Worm (Caenorhabditis elegans) whole organism, L3 larva: ENCODE data around the gene ZK971.1.
A peak's percentile ranks its signal among the peaks of the same experiment; 100 is the strongest.

ENCODE experiments used
- R02D3.7 ChIP-seq: fragments of 150-350 bp; optimal IDR thresholded peaks from 2 replicates; lab custom pipeline; 2014; ENCODE audit warnings: missing biosample characterization, missing genetic modification characterization
- ZK546.5 ChIP-seq: sonication (generic microtip); optimal IDR thresholded peaks from 2 replicates; lab custom pipeline; 2017; ENCODE audit warnings: missing biosample characterization, missing genetic modification characterization
- aly-2 ChIP-seq: fragments of 150-350 bp; optimal IDR thresholded peaks from 2 replicates; lab custom pipeline; 2014; ENCODE audit warnings: missing biosample characterization, missing genetic modification characterization
- ama-1 ChIP-seq: fragments of 150-350 bp; optimal IDR thresholded peaks from 2 replicates; lab custom pipeline; 2018
- ceh-16 ChIP-seq: sonication (generic microtip); optimal IDR thresholded peaks from 2 replicates; lab custom pipeline; 2017; ENCODE audit warnings: missing biosample characterization, missing genetic modification characterization
- ceh-28 ChIP-seq: fragments of 150-350 bp; optimal IDR thresholded peaks from 2 replicates; lab custom pipeline; 2014; ENCODE audit warnings: missing biosample characterization, missing genetic modification reagents, missing genetic modification characterization
- ceh-82 ChIP-seq: fragments of 150-350 bp; optimal IDR thresholded peaks from 2 replicates; lab custom pipeline; 2014; ENCODE audit warnings: missing biosample characterization, missing genetic modification characterization
- ceh-9 ChIP-seq: sonication (generic microtip); optimal IDR thresholded peaks from 2 replicates; lab custom pipeline; 2018; ENCODE audit warnings: missing biosample characterization, missing genetic modification characterization
- daf-12 ChIP-seq: fragments of 150-350 bp; optimal IDR thresholded peaks from 2 replicates; lab custom pipeline; 2014; ENCODE audit warnings: missing biosample characterization, missing genetic modification reagents, missing genetic modification characterization
- egl-27 ChIP-seq: sonication (generic microtip); optimal IDR thresholded peaks from 4 replicates; lab custom pipeline; 2017; ENCODE audit warnings: missing biosample characterization, missing genetic modification reagents, missing genetic modification characterization
- egl-5 ChIP-seq: fragments of 150-350 bp; optimal IDR thresholded peaks from 2 replicates; lab custom pipeline; 2017; ENCODE audit warnings: missing biosample characterization, missing genetic modification reagents, missing genetic modification characterization, inconsistent platforms
- elt-1 ChIP-seq: fragments of 150-350 bp; optimal IDR thresholded peaks from 2 replicates; lab custom pipeline; 2014; ENCODE audit warnings: missing biosample characterization, missing genetic modification characterization
- elt-2 ChIP-seq: sonication (generic microtip); optimal IDR thresholded peaks from 2 replicates; lab custom pipeline; 2016; ENCODE audit warnings: missing genetic modification reagents, mild to moderate bottlenecking, missing genetic modification characterization, missing compliant biosample characterization
- elt-3 ChIP-seq, 3 experiments: fragments of 150-350 bp in 1 of 3; sonication (generic microtip) in 2 of 3; optimal IDR thresholded peaks; 2 replicates in 2 of 3; 4 replicates in 1 of 3; lab custom pipeline; 2014 to 2017; ENCODE audit warnings: missing biosample characterization in 3 of 3, missing genetic modification characterization in 3 of 3
- eor-1 ChIP-seq, 2 experiments: fragments of 150-350 bp; optimal IDR thresholded peaks; 2 replicates each; lab custom pipeline; 2014 to 2018; ENCODE audit warnings: missing biosample characterization in 2 of 2, missing genetic modification characterization in 2 of 2
- fkh-10 ChIP-seq: sonication (generic microtip); optimal IDR thresholded peaks from 2 replicates; lab custom pipeline; 2017; ENCODE audit warnings: missing biosample characterization, missing genetic modification reagents, missing genetic modification characterization
- fkh-2 ChIP-seq: fragments of 150-350 bp; optimal IDR thresholded peaks from 2 replicates; lab custom pipeline; 2014; ENCODE audit warnings: missing biosample characterization, missing genetic modification reagents, missing genetic modification characterization
- fos-1 ChIP-seq: fragments of 150-350 bp; optimal IDR thresholded peaks from 2 replicates; lab custom pipeline; 2014; ENCODE audit warnings: missing biosample characterization, missing genetic modification characterization
- hmg-11 ChIP-seq: sonication (generic microtip); optimal IDR thresholded peaks from 2 replicates; lab custom pipeline; 2016; ENCODE audit warnings: missing genetic modification characterization, missing compliant biosample characterization
- jun-1 ChIP-seq: fragments of 150-350 bp; optimal IDR thresholded peaks from 2 replicates; lab custom pipeline; 2014; ENCODE audit warnings: missing biosample characterization, missing genetic modification reagents, missing genetic modification characterization
- lin-15B ChIP-seq: fragments of 150-350 bp; optimal IDR thresholded peaks from 2 replicates; lab custom pipeline; 2014; ENCODE audit warnings: missing biosample characterization, missing genetic modification characterization
- lin-39 ChIP-seq: fragments of 150-350 bp; optimal IDR thresholded peaks from 2 replicates; lab custom pipeline; 2018; ENCODE audit warnings: missing biosample characterization, missing genetic modification reagents, missing genetic modification characterization
- lsy-12 ChIP-seq: sonication (generic microtip); optimal IDR thresholded peaks from 2 replicates; lab custom pipeline; 2016; ENCODE audit warnings: mild to moderate bottlenecking, missing genetic modification characterization, missing compliant biosample characterization
- mdl-1 ChIP-seq: fragments of 150-350 bp; optimal IDR thresholded peaks from 2 replicates; lab custom pipeline; 2014; ENCODE audit warnings: missing biosample characterization, missing genetic modification characterization
- mml-1 ChIP-seq: fragments of 150-350 bp; sonication (generic microtip); optimal IDR thresholded peaks from 3 replicates; lab custom pipeline; 2014; ENCODE audit warnings: missing biosample characterization, missing genetic modification characterization
- nfya-1 ChIP-seq: sonication (generic microtip); optimal IDR thresholded peaks from 2 replicates; lab custom pipeline; 2017; ENCODE audit warnings: missing genetic modification characterization, mild to moderate bottlenecking, missing compliant biosample characterization, antibody characterized with exemption, moderate library complexity; ENCODE audit not compliant: insufficient read depth
- nhr-11 ChIP-seq: fragments of 150-350 bp; optimal IDR thresholded peaks from 2 replicates; lab custom pipeline; 2014; ENCODE audit warnings: missing biosample characterization, missing genetic modification characterization
- nhr-12 ChIP-seq: fragments of 150-350 bp; optimal IDR thresholded peaks from 2 replicates; lab custom pipeline; 2014; ENCODE audit warnings: missing biosample characterization, missing genetic modification characterization
- nhr-23 ChIP-seq: fragments of 150-350 bp; optimal IDR thresholded peaks from 2 replicates; lab custom pipeline; 2014; ENCODE audit warnings: missing biosample characterization, missing genetic modification reagents, missing genetic modification characterization
- nhr-237 ChIP-seq: fragments of 150-350 bp; optimal IDR thresholded peaks from 2 replicates; lab custom pipeline; 2014; ENCODE audit warnings: missing biosample characterization, missing genetic modification characterization
- nhr-25 ChIP-seq: sonication (generic microtip); optimal IDR thresholded peaks from 2 replicates; lab custom pipeline; 2017; ENCODE audit warnings: missing biosample characterization, missing genetic modification characterization
- nhr-28 ChIP-seq: fragments of 150-350 bp; optimal IDR thresholded peaks from 2 replicates; lab custom pipeline; 2014; ENCODE audit warnings: missing biosample characterization, missing genetic modification characterization
- nhr-43 ChIP-seq: sonication (generic microtip); optimal IDR thresholded peaks from 2 replicates; lab custom pipeline; 2016; ENCODE audit warnings: mild to moderate bottlenecking, missing genetic modification characterization, missing compliant biosample characterization; ENCODE audit not compliant: poor library complexity, severe bottlenecking
- nhr-67 ChIP-seq: fragments of 150-350 bp; optimal IDR thresholded peaks from 2 replicates; lab custom pipeline; 2014; ENCODE audit warnings: missing biosample characterization, missing genetic modification characterization
- nhr-76 ChIP-seq: fragments of 150-350 bp; sonication (generic microtip); optimal IDR thresholded peaks from 5 replicates; lab custom pipeline; 2014; ENCODE audit warnings: missing biosample characterization, missing genetic modification characterization
- nhr-77 ChIP-seq: fragments of 150-350 bp; optimal IDR thresholded peaks from 2 replicates; lab custom pipeline; 2014; ENCODE audit warnings: missing biosample characterization, missing genetic modification characterization
- pha-4 ChIP-seq: fragments of 150-350 bp; optimal IDR thresholded peaks from 2 replicates; lab custom pipeline; 2014; ENCODE audit warnings: missing biosample characterization, missing genetic modification reagents, missing genetic modification characterization
- pqm-1 ChIP-seq: fragments of 150-350 bp; optimal IDR thresholded peaks from 2 replicates; lab custom pipeline; 2017; ENCODE audit warnings: missing biosample characterization, missing genetic modification characterization, inconsistent platforms
- sea-2 ChIP-seq: fragments of 150-350 bp; sonication (generic microtip); optimal IDR thresholded peaks from 4 replicates; lab custom pipeline; 2014; ENCODE audit warnings: missing biosample characterization, missing genetic modification reagents, missing genetic modification characterization
- skn-1 ChIP-seq: fragments of 150-350 bp; optimal IDR thresholded peaks from 2 replicates; lab custom pipeline; 2014; ENCODE audit warnings: missing biosample characterization, missing genetic modification characterization
- snpc-4 ChIP-seq: fragments of 150-350 bp; optimal IDR thresholded peaks from 2 replicates; lab custom pipeline; 2014; ENCODE audit warnings: missing biosample characterization, missing genetic modification characterization
- tbx-2 ChIP-seq: sonication (generic microtip); optimal IDR thresholded peaks from 2 replicates; lab custom pipeline; 2016; ENCODE audit warnings: mild to moderate bottlenecking, missing genetic modification characterization, missing compliant biosample characterization
- unc-39 ChIP-seq: sonication (generic microtip); optimal IDR thresholded peaks from 4 replicates; lab custom pipeline; 2017; ENCODE audit warnings: missing biosample characterization, missing genetic modification characterization
- unc-62 ChIP-seq: fragments of 150-350 bp; sonication (generic microtip); optimal IDR thresholded peaks from 4 replicates; lab custom pipeline; 2014; ENCODE audit warnings: missing biosample characterization, missing genetic modification reagents, missing genetic modification characterization
- zag-1 ChIP-seq: fragments of 150-350 bp; optimal IDR thresholded peaks from 2 replicates; lab custom pipeline; 2014; ENCODE audit warnings: missing biosample characterization, missing genetic modification characterization
- ztf-11 ChIP-seq: fragments of 150-350 bp; optimal IDR thresholded peaks from 2 replicates; lab custom pipeline; 2014; ENCODE audit warnings: missing biosample characterization, missing genetic modification characterization
- ztf-4 ChIP-seq: fragments of 150-350 bp; optimal IDR thresholded peaks from 2 replicates; lab custom pipeline; 2014; ENCODE audit warnings: missing biosample characterization, missing genetic modification characterization

ZK971.1 gene

DNA sequence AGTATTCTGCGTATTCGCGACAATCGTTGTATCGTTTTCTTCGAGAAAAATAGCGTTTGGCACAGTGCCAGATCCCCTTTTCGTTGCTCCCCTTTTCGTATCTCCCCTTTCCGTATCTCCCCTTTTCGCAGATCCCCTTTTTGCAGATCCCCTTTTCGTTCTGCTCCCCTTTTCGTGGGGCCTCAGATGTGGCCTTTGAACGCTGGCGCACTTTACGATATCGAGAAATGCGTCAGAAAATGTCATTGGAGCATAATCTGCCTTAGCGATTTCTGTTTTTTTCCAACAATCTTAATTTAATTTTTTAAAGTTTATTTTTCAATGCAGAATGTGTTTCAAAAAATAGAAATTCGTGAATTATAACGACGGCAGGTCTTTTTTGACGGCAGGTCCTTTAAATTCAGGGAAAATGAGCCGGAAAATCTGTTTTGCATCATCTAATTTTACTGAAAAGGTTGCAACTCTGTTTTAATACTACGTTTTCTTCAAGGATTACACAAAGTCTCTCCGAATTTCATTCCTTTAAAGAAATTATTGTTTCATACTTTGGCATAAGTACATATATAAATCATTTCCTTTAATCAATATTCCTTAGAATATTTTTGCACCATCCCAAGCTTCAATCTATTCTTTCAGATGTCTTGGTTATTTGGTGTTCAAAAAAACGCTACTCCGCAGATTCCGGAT, 31.0 kb downstream of the ZK971.1 start, which contains the start of gene atad-3:
atad-3 (plus strand) TSS at position 637 of the 687 bp plus-strand sequence.
- TF ChIP-seq nhr-237 (tag; lab: Kevin White, UChicago) (no peak), ztf-4 (tag; lab: Kevin White, UChicago) (no peak), egl-27 (peak; percentile 43), elt-3 (tag; optimal IDR thresholded peaks at IDR 0.05; lab: Kevin White, UChicago) (no peak), nhr-43 (tag; lab: Kevin White, UChicago) (peak; percentile 91), nhr-25 (peak; percentile 48), unc-39 (tag; lab: Kevin White, UChicago) (no peak), ceh-82 (tag; lab: Kevin White, UChicago) (peak; percentile 67), zag-1 (tag; lab: Kevin White, UChicago) (no peak), sea-2 (GFP tag; lab: Kevin White, UChicago) (no peak), pha-4 (peak; percentile 79), fos-1 (peak; percentile 26), lsy-12 (tag; lab: Kevin White, UChicago) (peak; percentile 82), mml-1 (tag; lab: Kevin White, UChicago) (no peak), daf-12 (tag; lab: Kevin White, UChicago) (no peak), ZK546.5 (tag; lab: Kevin White, UChicago) (no peak), elt-1 (tag; lab: Kevin White, UChicago) (peak; percentile 2), hmg-11 (peak; percentile 26), pqm-1 (tag; lab: Kevin White, UChicago) (peak; percentile 26), nhr-23 (tag; lab: Kevin White, UChicago) (peak; percentile 83), elt-2 (tag; lab: Kevin White, UChicago) (peak; percentile 38), ama-1 (no peak), egl-5 (tag; lab: Kevin White, UChicago) (no peak), ztf-11 (tag; lab: Kevin White, UChicago) (no peak), unc-62 (GFP tag; lab: Kevin White, UChicago) (peak; percentile 6), lin-39 (tag; lab: Kevin White, UChicago) (peak; percentile 55), jun-1 (tag; lab: Kevin White, UChicago) (peak; percentile 69), skn-1 (tag; lab: Kevin White, UChicago) (peak; percentile 61), nhr-77 (tag; lab: Kevin White, UChicago) (no peak), ceh-9 (tag; lab: Kevin White, UChicago) (no peak), mdl-1 (no peak), tbx-2 (tag; lab: Kevin White, UChicago) (peak; percentile 76), nhr-67 (tag; lab: Kevin White, UChicago) (no peak), eor-1 (tag; optimal IDR thresholded peaks at IDR 0.05; lab: Kevin White, UChicago) (no peak), ceh-28 (peak; percentile 69), lin-15B (tag; lab: Kevin White, UChicago) (peak; percentile 89), ceh-16 (tag; lab: Kevin White, UChicago) (no peak), nhr-11 (tag; lab: Kevin White, UChicago) (peak; percentile 93), snpc-4 (tag; lab: Kevin White, UChicago) (peak; percentile 74), fkh-2 (no peak), nhr-28 (no peak), aly-2 (tag; lab: Kevin White, UChicago) (no peak), fkh-10 (GFP tag; lab: Kevin White, UChicago) (no peak), nhr-76 (tag; lab: Kevin White, UChicago) (no peak), nhr-12 (no peak), nfya-1 (tag; lab: Kevin White, UChicago) (peak; percentile 73), R02D3.7 (tag; lab: Kevin White, UChicago) (peak; percentile 77)
